Worm (Caenorhabditis elegans): ENCODE results near the gene pfd-4.

The pfd-4 gene

ce11 chrIV:11326939-11327565 is 12.0 kb downstream of the pfd-4 start, which contains the start of gene B0035.21 (continued):
- TF ChIP-seq egrh-3 (GFP tag; IDR thresholded peaks at IDR 0.05) (no peak), lin-26 (GFP tag; IDR thresholded peaks at IDR 0.05) (peak; percentile 87), chd-7 (tag; optimal IDR thresholded peaks at IDR 0.05) (no peak), akir-1 (GFP tag; optimal IDR thresholded peaks at IDR 0.05) (no peak), mcd-1 (GFP tag; IDR thresholded peaks at IDR 0.05) (no peak), hsf-1 (GFP tag; IDR thresholded peaks at IDR 0.05) (peak; percentile 64), B0261.1 (tag; optimal IDR thresholded peaks at IDR 0.05) (no peak), T26A5.8 (tag; optimal IDR thresholded peaks at IDR 0.05) (no peak), nfya-1 (tag; optimal IDR thresholded peaks at IDR 0.05; ENCODE audit: borderline replicate concordance, insufficient read depth) (no peak), madf-8 (GFP tag; conservative IDR thresholded peaks at IDR 0.05) (peak; percentile 29; the same call in 1 of the 2 replicates), egl-44 (GFP tag; IDR thresholded peaks at IDR 0.05) (0 out of 2 replicates have a peak, but pooled peaks have one; percentile 43), ceh-40 (GFP tag; IDR thresholded peaks at IDR 0.05) (no peak), ztf-25 (GFP tag; IDR thresholded peaks at IDR 0.05) (0 out of 2 replicates have a peak, but pooled peaks have one; percentile 16), fkh-3 (tag; optimal IDR thresholded peaks at IDR 0.05) (no peak), Y79H2A.3 (GFP tag; conservative IDR thresholded peaks at IDR 0.05) (0 out of 2 replicates have a peak, but pooled peaks have one; percentile 73), repo-1 (tag; optimal IDR thresholded peaks at IDR 0.05) (no peak), ceh-100 (GFP tag; IDR thresholded peaks at IDR 0.05) (no peak), Y56A3A.18 (GFP tag; IDR thresholded peaks at IDR 0.05) (no peak), attf-5 (GFP tag; optimal IDR thresholded peaks at IDR 0.05) (no peak), ZK185.1 (tag; optimal IDR thresholded peaks at IDR 0.05; ENCODE audit: poor library complexity, severe bottlenecking) (no peak), F57A8.1 (GFP tag; optimal IDR thresholded peaks at IDR 0.05) (no peak), C06A6.2 (GFP tag; conservative IDR thresholded peaks at IDR 0.05) (no peak), unc-62 (GFP tag; optimal IDR thresholded peaks at IDR 0.05) (no peak), efl-1 (GFP tag; optimal IDR thresholded peaks at IDR 0.05) (no peak), ztf-26 (tag; optimal IDR thresholded peaks at IDR 0.05) (no peak), zim-3 (tag; optimal IDR thresholded peaks at IDR 0.05) (no peak), mes-4 (tag; optimal IDR thresholded peaks at IDR 0.05) (no peak), sea-2 (GFP tag; IDR thresholded peaks at IDR 0.05) (no peak), aptf-2 (GFP tag; conservative IDR thresholded peaks at IDR 0.05) (no peak), ceh-58 (GFP tag; IDR thresholded peaks at IDR 0.05) (no peak), ztf-6 (GFP tag; IDR thresholded peaks at IDR 0.05) (no peak), F33H1.4 (GFP tag; IDR thresholded peaks at IDR 0.05) (peak; percentile 22; the same call in 1 of the 2 replicates)

- TF ChIP-seq egl-44 (GFP tag; IDR thresholded peaks at IDR 0.05) = no peak
- no peak for TF ChIP-seq lsl-1 (GFP tag; optimal IDR thresholded peaks at IDR 0.05)
- TF ChIP-seq Y53F4B.3 (GFP tag; IDR thresholded peaks at IDR 0.05) = no peak
- TF ChIP-seq B0035.1 (tag; optimal IDR thresholded peaks at IDR 0.05) = no peak
Measured at ce11 chrIV:11329269-11329668, 14.3 kb downstream of the pfd-4 start, which contains the start of gene leo-1. Gene leo-1 (minus strand): TSS chrIV:11329369.

ce11 chrIV:11332751-11333150 is 17.7 kb downstream of the pfd-4 start, which contains the start of gene sart-3:
Gene sart-3 (minus strand): TSS chrIV:11332969.
- TF ChIP-seq unc-130 (GFP tag; optimal IDR thresholded peaks at IDR 0.05) (no peak), akir-1 (GFP tag; optimal IDR thresholded peaks at IDR 0.05) (no peak), lin-54 (GFP tag; optimal IDR thresholded peaks at IDR 0.05) (peak; percentile 5), sea-2 (GFP tag; IDR thresholded peaks at IDR 0.05) (no peak), ama-1 (optimal IDR thresholded peaks at IDR 0.05) (no peak), ama-1 (GFP tag; optimal IDR thresholded peaks at IDR 0.05) (peak in 1 of 2 experiments; percentile 73), F39B2.1 (GFP tag; IDR thresholded peaks at IDR 0.05) (no peak), nhr-27 (tag; optimal IDR thresholded peaks at IDR 0.05) (no peak), lin-35 (GFP tag; optimal IDR thresholded peaks at IDR 0.05) (no peak), atf-7 (tag; optimal IDR thresholded peaks at IDR 0.05) (no peak), tbp1 (GFP tag; optimal IDR thresholded peaks at IDR 0.05) (no peak), snpc-1.3 (tag; optimal IDR thresholded peaks at IDR 0.05; ENCODE audit: insufficient read depth) (no peak), ztf-28 (GFP tag; IDR thresholded peaks at IDR 0.05) (no peak), die-1 (tag; optimal IDR thresholded peaks at IDR 0.05) (no peak), Y56A3A.18 (GFP tag; IDR thresholded peaks at IDR 0.05) (no peak)
